Fruit fly (Drosophila melanogaster): ENCODE data around the gene CG3708.
A peak's percentile ranks its signal among the peaks of the same experiment; 100 is the strongest.

CG3708 gene

dm6 chrX:948285-948556, 18.3 kb upstream of the CG3708 start (continued):
- TF ChIP-seq wor (GFP tag; IDR thresholded peaks at IDR 0.05) (no peak), CG16815 (GFP tag; optimal IDR thresholded peaks at IDR 0.05) (no peak), zen (tag; optimal IDR thresholded peaks at IDR 0.05) (no peak), Elba2 (GFP tag; optimal IDR thresholded peaks at IDR 0.05) (no peak), tgo (GFP tag; IDR thresholded peaks at IDR 0.05) (0 out of 3 replicates have a peak, but pooled peaks have one; percentile 20), CoRest (tag; optimal IDR thresholded peaks at IDR 0.05) (no peak), CG4328 (GFP tag; optimal IDR thresholded peaks at IDR 0.05) (no peak), CG17912 (GFP tag; optimal IDR thresholded peaks at IDR 0.05) (no peak), CG14965 (GFP tag; optimal IDR thresholded peaks at IDR 0.05; ENCODE audit: borderline replicate concordance) (no peak), shn (GFP tag; optimal IDR thresholded peaks at IDR 0.05) (no peak), Hmr (GFP tag; optimal IDR thresholded peaks at IDR 0.05) (peak; percentile 13), CG2120 (GFP tag; optimal IDR thresholded peaks at IDR 0.05) (peak; percentile 59), CG12071 (GFP tag; optimal IDR thresholded peaks at IDR 0.05) (peak; percentile 12), cad (GFP tag; optimal IDR thresholded peaks at IDR 0.05) (no peak), lbe (GFP tag; optimal IDR thresholded peaks at IDR 0.05) (no peak), Sox102F (GFP tag; optimal IDR thresholded peaks at IDR 0.05) (no peak), CG8359 (GFP tag; optimal IDR thresholded peaks at IDR 0.05; ENCODE audit: borderline replicate concordance) (no peak), Med (GFP tag) (peak; percentile 90), wdn (GFP tag; IDR thresholded peaks at IDR 0.05) (no peak; the same call in 1 of the 2 replicates), prd (optimal IDR thresholded peaks at IDR 0.05) (no peak), prd (GFP tag; IDR thresholded peaks at IDR 0.05) (peak; percentile 34; the same call in 1 of the 3 replicates), bsh (GFP tag; optimal IDR thresholded peaks at IDR 0.05) (no peak), lmd (GFP tag; IDR thresholded peaks at IDR 0.05) (peak; percentile 43; the same call in 1 of the 2 replicates), CG32767 (GFP tag; IDR thresholded peaks at IDR 0.05) (no peak), CG12769 (tag; optimal IDR thresholded peaks at IDR 0.05) (peak; percentile 72), CG18011 (GFP tag; optimal IDR thresholded peaks at IDR 0.05) (no peak), CG17802 (tag; optimal IDR thresholded peaks at IDR 0.05) (no peak), zfh1 (GFP tag; IDR thresholded peaks at IDR 0.05) (0 out of 3 replicates have a peak, but pooled peaks have one; percentile 41), al (GFP tag; IDR thresholded peaks at IDR 0.05) (peak; percentile 53; the same call in 1 of the 2 replicates), Gug (GFP tag; IDR thresholded peaks at IDR 0.05) (peak; percentile 40; the same call in 2 of the 4 replicates), Meics (GFP tag; optimal IDR thresholded peaks at IDR 0.05) (peak; percentile 19), pum (GFP tag; optimal IDR thresholded peaks at IDR 0.05) (no peak), ewg (GFP tag; optimal IDR thresholded peaks at IDR 0.05) (no peak), repo (GFP tag; optimal IDR thresholded peaks at IDR 0.05) (no peak), Chrac-16 (GFP tag; optimal IDR thresholded peaks at IDR 0.05) (no peak), fru (optimal IDR thresholded peaks at IDR 0.05) (no peak), Awh (GFP tag; IDR thresholded peaks at IDR 0.05) (no peak), otp (GFP tag; IDR thresholded peaks at IDR 0.05) (0 out of 3 replicates have a peak, but pooled peaks have one; percentile 20), CG2116 (GFP tag; optimal IDR thresholded peaks at IDR 0.05) (no peak), CG14441 (GFP tag; IDR thresholded peaks at IDR 0.05) (peak; percentile 56; the same call in 1 of the 2 replicates), CG11696 (GFP tag; IDR thresholded peaks at IDR 0.05) (no peak), dpn (GFP tag; optimal IDR thresholded peaks at IDR 0.05) (peak in 1 of 2 experiments; percentile 21), Hr51 (GFP tag; optimal IDR thresholded peaks at IDR 0.05) (no peak), sd (tag; optimal IDR thresholded peaks at IDR 0.05) (no peak), NC2β (GFP tag; optimal IDR thresholded peaks at IDR 0.05) (no peak), Atf6 (GFP tag; IDR thresholded peaks at IDR 0.05) (peak; percentile 50; the same call in 1 of the 2 replicates), grau (tag; optimal IDR thresholded peaks at IDR 0.05) (peak; percentile 79), HLH3B (GFP tag; IDR thresholded peaks at IDR 0.05) (0 out of 2 replicates have a peak, but pooled peaks have one; percentile 19), CG17361 (GFP tag; IDR thresholded peaks at IDR 0.05) (no peak), CG2889 (GFP tag; IDR thresholded peaks at IDR 0.05) (0 out of 3 replicates have a peak, but pooled peaks have one; percentile 32), bab2 (GFP tag; optimal IDR thresholded peaks at IDR 0.05) (peak; percentile 23), ab (GFP tag; optimal IDR thresholded peaks at IDR 0.05) (no peak)
